Fruit fly (Drosophila melanogaster) whole organism, pupa: ENCODE data around the gene Delta.

Source experiments
- CG10348 ChIP-seq: fragments of 200-800 bp; sonication (Bioruptor generic); IDR thresholded peaks from 2 replicates; pipeline ENCODE4 v1.3.6; 2022; ENCODE audit warnings: missing biosample characterization, missing genetic modification characterization
- CG12605 ChIP-seq: fragments of 200-800 bp; sonication (Bioruptor generic); IDR thresholded peaks from 2 replicates; pipeline ENCODE4 v1.3.6; 2022; ENCODE audit warnings: missing biosample characterization, missing genetic modification characterization
- CG13204 ChIP-seq: fragments of 200-800 bp; sonication (Bioruptor generic); optimal IDR thresholded peaks from 2 replicates; lab custom pipeline; 2018; ENCODE audit warnings: missing biosample characterization, mild to moderate bottlenecking, missing genetic modification characterization, moderate library complexity
- CG14655 ChIP-seq: fragments of 200-800 bp; sonication (Bioruptor generic); optimal IDR thresholded peaks from 3 replicates; lab custom pipeline; 2017; ENCODE audit warnings: mild to moderate bottlenecking, missing biosample characterization, missing genetic modification reagents, missing genetic modification characterization
- CG8301 ChIP-seq: fragments of 200-800 bp; sonication (Bioruptor generic); optimal IDR thresholded peaks from 2 replicates; lab custom pipeline; 2018; ENCODE audit warnings: missing biosample characterization, mild to moderate bottlenecking, missing genetic modification characterization
- EcR ChIP-seq: fragments of 200-800 bp; sonication (Bioruptor generic); optimal IDR thresholded peaks from 3 replicates; lab custom pipeline; 2019; ENCODE audit warnings: missing biosample characterization, missing genetic modification characterization, mild to moderate bottlenecking, moderate library complexity, missing genetic modification reagents
- Ets98B ChIP-seq: fragments of 200-800 bp; sonication (Bioruptor generic); IDR thresholded peaks from 2 replicates; pipeline ENCODE4 v1.3.6; 2022; ENCODE audit warnings: missing biosample characterization, missing genetic modification characterization
- Pif1A ChIP-seq: fragments of 200-800 bp; sonication (Bioruptor generic); optimal IDR thresholded peaks from 3 replicates; lab custom pipeline; 2016; ENCODE audit warnings: missing biosample characterization, missing genetic modification characterization
- Snoo ChIP-seq: fragments of 200-800 bp; sonication (Bioruptor generic); optimal IDR thresholded peaks from 3 replicates; lab custom pipeline; 2017; ENCODE audit warnings: missing biosample characterization, mild to moderate bottlenecking, missing genetic modification characterization, inconsistent platforms
- fd96Ca ChIP-seq: fragments of 200-800 bp; sonication (Bioruptor generic); IDR thresholded peaks from 3 replicates; pipeline ENCODE4 v1.3.6; 2022; ENCODE audit warnings: missing biosample characterization, missing genetic modification characterization
- gl ChIP-seq: fragments of 200-800 bp; sonication (Bioruptor generic); optimal IDR thresholded peaks from 2 replicates; lab custom pipeline; 2018; ENCODE audit warnings: missing biosample characterization, mild to moderate bottlenecking, missing genetic modification characterization

- TF ChIP-seq CG8301 (tag; lab: Kevin White, UChicago) (no peak), CG12605 (GFP tag; lab: Robert Waterston, UW) (no peak), CG13204 (GFP tag; lab: Kevin White, UChicago) (no peak), EcR (GFP tag; lab: Kevin White, UChicago) (no peak), gl (tag; lab: Kevin White, UChicago) (no peak), CG14655 (GFP tag; lab: Kevin White, UChicago) (no peak), Ets98B (GFP tag; lab: Robert Waterston, UW) (no peak), CG10348 (GFP tag; lab: Robert Waterston, UW) (no peak), Snoo (no peak), fd96Ca (GFP tag; lab: Robert Waterston, UW) (no peak), Pif1A (GFP tag; lab: Kevin White, UChicago) (no peak)
These were observed 69.5 kb downstream of the Delta start, which contains the start of gene CG14280 for dm6 chr3R:19256477-19256876.
